Worm (Caenorhabditis elegans) whole organism, L4 larva: ENCODE data around the gene T01C8.3.

Experiments used
- ama-1 ChIP-seq: fragments of 150-350 bp; optimal IDR thresholded peaks from 2 replicates; lab custom pipeline; 2014; ENCODE audit warnings: inconsistent platforms, mixed read lengths
- mxl-3 ChIP-seq: fragments of 200-800 bp; sonication (Bioruptor generic); optimal IDR thresholded peaks from 2 replicates; lab custom pipeline; 2018; ENCODE audit warnings: mild to moderate bottlenecking, missing genetic modification characterization, missing compliant biosample characterization
- skn-1 ChIP-seq: fragments of 150-350 bp; optimal IDR thresholded peaks from 2 replicates; lab custom pipeline; 2014; ENCODE audit warnings: missing biosample characterization, missing genetic modification characterization

ce11 chrX:16782797-16783259 lies at the start of gene T01C8.3:
- TF ChIP-seq mxl-3 (GFP tag; lab: Kevin White, UChicago): no peak
- TF ChIP-seq skn-1 (tag; lab: Kevin White, UChicago): no peak
- TF ChIP-seq ama-1 (lab: Kevin White, UChicago): no peak
